Worm (Caenorhabditis elegans): Measurements from ENCODE around the gene R148.4.

- TF ChIP-seq zim-3 (tag; optimal IDR thresholded peaks at IDR 0.05), result no peak
- TF ChIP-seq C06A6.2 (GFP tag; conservative IDR thresholded peaks at IDR 0.05), result no peak
- no peak for TF ChIP-seq egrh-3 (GFP tag; IDR thresholded peaks at IDR 0.05)
Measured at ce11 chrIII:3197904-3198303, 26.5 kb downstream of the R148.4 start.
